Fruit fly (Drosophila melanogaster) whole organism, wandering third instar larva: Measurements from ENCODE around the gene Mekk1.

Experiments used
- Dfd ChIP-seq: fragments of >200 bp; optimal IDR thresholded peaks from 2 replicates; lab custom pipeline; 2017; ENCODE audit warnings: missing biosample characterization, missing genetic modification characterization
- Hr83 ChIP-seq: fragments of 200-300 bp; sonication (Bioruptor generic); optimal IDR thresholded peaks from 2 replicates; lab custom pipeline; 2016; ENCODE audit warnings: missing biosample characterization, mild to moderate bottlenecking, missing genetic modification characterization, moderate library complexity; ENCODE audit not compliant: poor library complexity, severe bottlenecking
- Jra ChIP-seq: sonication (Bioruptor generic); optimal IDR thresholded peaks from 2 replicates; lab custom pipeline; 2016; ENCODE audit warnings: missing biosample characterization, missing genetic modification characterization
- Mio ChIP-seq: sonication (Bioruptor generic); optimal IDR thresholded peaks from 2 replicates; lab custom pipeline; 2016; ENCODE audit warnings: missing biosample characterization, missing genetic modification characterization
- OdsH ChIP-seq: fragments of 200-800 bp; sonication (Bioruptor generic); optimal IDR thresholded peaks from 2 replicates; lab custom pipeline; 2016; ENCODE audit warnings: missing biosample characterization, mild to moderate bottlenecking, missing genetic modification characterization
- br ChIP-seq: fragments of 200-800 bp; sonication (Bioruptor generic); optimal IDR thresholded peaks from 2 replicates; lab custom pipeline; 2016; ENCODE audit warnings: missing biosample characterization, missing genetic modification characterization
- dmrt93B ChIP-seq: fragments of 200-800 bp; sonication (Bioruptor generic); optimal IDR thresholded peaks from 2 replicates; lab custom pipeline; 2018; ENCODE audit warnings: missing biosample characterization, mild to moderate bottlenecking, missing genetic modification characterization
- fru ChIP-seq: fragments of 200-800 bp; sonication (Bioruptor generic); optimal IDR thresholded peaks from 3 replicates; lab custom pipeline; 2016; ENCODE audit warnings: missing biosample characterization, mild to moderate bottlenecking, missing genetic modification characterization
- h ChIP-seq: fragments of 200-800 bp; sonication (Bioruptor generic); optimal IDR thresholded peaks from 3 replicates; lab custom pipeline; 2016; ENCODE audit warnings: missing biosample characterization, mild to moderate bottlenecking, missing genetic modification characterization
- lola ChIP-seq: fragments of >200 bp; optimal IDR thresholded peaks from 2 replicates; lab custom pipeline; 2017; ENCODE audit warnings: missing biosample characterization, missing genetic modification characterization
- pan ChIP-seq: fragments of >200 bp; optimal IDR thresholded peaks from 2 replicates; lab custom pipeline; 2017
- psq ChIP-seq: fragments of 200-800 bp; sonication (Bioruptor generic); optimal IDR thresholded peaks from 3 replicates; lab custom pipeline; 2017; ENCODE audit warnings: missing biosample characterization, mild to moderate bottlenecking, missing genetic modification characterization, moderate library complexity
- woc ChIP-seq: sonication (Bioruptor generic); optimal IDR thresholded peaks from 2 replicates; lab custom pipeline; 2016; ENCODE audit warnings: missing biosample characterization, mild to moderate bottlenecking, missing genetic modification characterization

- TF ChIP-seq lola (GFP tag; lab: Kevin White, UChicago) (no peak), psq (GFP tag; lab: Kevin White, UChicago) (no peak), pan (lab: Kevin White, UChicago) (no peak), fru (GFP tag; lab: Kevin White, UChicago) (no peak), Mio (no peak), br (no peak), Hr83 (GFP tag; lab: Kevin White, UChicago) (no peak), Jra (no peak), OdsH (GFP tag; lab: Kevin White, UChicago) (no peak), h (GFP tag; lab: Kevin White, UChicago) (no peak), Dfd (GFP tag; lab: Kevin White, UChicago) (no peak), woc (no peak), dmrt93B (GFP tag; lab: Kevin White, UChicago) (no peak)
These were observed 37.1 kb downstream of the Mekk1 start for dm6 chr3R:18706289-18706688.
